Worm (Caenorhabditis elegans): ENCODE data around the gene pde-2.
"Not testable (repeated sequence)": the region's sequence is repeated elsewhere in the genome, so short reads cannot be mapped to it uniquely, and the experiment has no call there.

DNA sequence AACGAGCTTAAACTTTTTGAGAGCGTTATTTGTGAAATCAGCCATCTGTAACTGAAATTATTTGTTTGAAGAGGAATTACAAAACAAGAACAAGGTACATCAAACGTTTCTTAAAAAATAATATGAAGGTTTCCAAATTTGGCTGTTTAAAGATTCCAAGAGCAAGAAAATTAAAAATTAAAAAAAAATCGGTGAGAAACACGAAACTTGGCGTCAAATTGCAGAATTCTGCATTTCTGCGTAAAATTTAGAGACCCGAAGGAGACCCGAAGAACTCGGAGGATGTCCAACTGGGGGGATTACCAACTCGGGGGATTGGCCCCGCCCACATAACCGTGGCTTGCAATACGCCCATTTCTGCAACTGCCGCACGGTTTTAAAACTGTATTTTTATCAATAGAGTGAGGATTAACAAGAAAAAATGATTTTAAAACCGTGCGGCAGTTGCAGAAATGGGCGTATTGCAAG lies 24.2 kb upstream of the pde-2 start, which contains the start of gene rab-6.1:
- TF ChIP-seq sea-2 (GFP tag; IDR thresholded peaks at IDR 0.05): not testable (repeated sequence)
- TF ChIP-seq D2030.7 (GFP tag; IDR thresholded peaks at IDR 0.05): peak; percentile 56

Measured in whole organism, young adult.